Fruit fly (Drosophila melanogaster) whole organism, pupa: ENCODE data around the gene CG1542.
A peak's percentile ranks its signal among the peaks of the same experiment; 100 is the strongest.

Experiments
- CG10348 ChIP-seq: fragments of 200-800 bp; sonication (Bioruptor generic); IDR thresholded peaks from 2 replicates; pipeline ENCODE4 v1.3.6; 2022; ENCODE audit warnings: missing biosample characterization, missing genetic modification characterization
- CG12605 ChIP-seq: fragments of 200-800 bp; sonication (Bioruptor generic); IDR thresholded peaks from 2 replicates; pipeline ENCODE4 v1.3.6; 2022; ENCODE audit warnings: missing biosample characterization, missing genetic modification characterization
- CG13204 ChIP-seq: fragments of 200-800 bp; sonication (Bioruptor generic); optimal IDR thresholded peaks from 2 replicates; lab custom pipeline; 2018; ENCODE audit warnings: missing biosample characterization, mild to moderate bottlenecking, missing genetic modification characterization, moderate library complexity
- CG14655 ChIP-seq: fragments of 200-800 bp; sonication (Bioruptor generic); optimal IDR thresholded peaks from 3 replicates; lab custom pipeline; 2017; ENCODE audit warnings: mild to moderate bottlenecking, missing biosample characterization, missing genetic modification reagents, missing genetic modification characterization
- CG15710 ChIP-seq: fragments of 200-800 bp; sonication (Bioruptor generic); optimal IDR thresholded peaks from 2 replicates; lab custom pipeline; 2018; ENCODE audit warnings: missing biosample characterization, mild to moderate bottlenecking, missing genetic modification characterization, moderate library complexity
- CG32121 ChIP-seq: fragments of 200-800 bp; sonication (Bioruptor generic); IDR thresholded peaks from 2 replicates; pipeline ENCODE4 v1.3.6; 2022; ENCODE audit warnings: missing biosample characterization, missing genetic modification characterization
- CG8159 ChIP-seq: fragments of 200-800 bp; sonication (Bioruptor generic); optimal IDR thresholded peaks from 3 replicates; lab custom pipeline; 2018; ENCODE audit warnings: missing biosample characterization, mild to moderate bottlenecking, missing genetic modification characterization, moderate library complexity
- CG9948 ChIP-seq: fragments of 200-800 bp; sonication (Bioruptor generic); optimal IDR thresholded peaks from 2 replicates; lab custom pipeline; 2018; ENCODE audit warnings: missing biosample characterization, mild to moderate bottlenecking, missing genetic modification characterization, moderate library complexity
- EcR ChIP-seq: fragments of 200-800 bp; sonication (Bioruptor generic); optimal IDR thresholded peaks from 3 replicates; lab custom pipeline; 2019; ENCODE audit warnings: missing biosample characterization, missing genetic modification characterization, mild to moderate bottlenecking, moderate library complexity, missing genetic modification reagents
- Snoo ChIP-seq: fragments of 200-800 bp; sonication (Bioruptor generic); optimal IDR thresholded peaks from 3 replicates; lab custom pipeline; 2017; ENCODE audit warnings: missing biosample characterization, mild to moderate bottlenecking, missing genetic modification characterization, inconsistent platforms
- gl ChIP-seq: fragments of 200-800 bp; sonication (Bioruptor generic); optimal IDR thresholded peaks from 2 replicates; lab custom pipeline; 2018; ENCODE audit warnings: missing biosample characterization, mild to moderate bottlenecking, missing genetic modification characterization
- rn ChIP-seq: fragments of 200-800 bp; sonication (Bioruptor generic); IDR thresholded peaks from 2 replicates; pipeline ENCODE4 v1.3.6; 2022; ENCODE audit warnings: missing biosample characterization, missing genetic modification characterization

- TF ChIP-seq CG14655 (GFP tag; lab: Kevin White, UChicago): no peak
- no peak for TF ChIP-seq CG9948 (tag; lab: Kevin White, UChicago)
- peak; percentile 82 for TF ChIP-seq CG32121 (GFP tag; lab: Robert Waterston, UW)
- TF ChIP-seq CG15710 (tag; lab: Kevin White, UChicago): no peak
- peak; percentile 60 for TF ChIP-seq CG12605
- TF ChIP-seq CG8159 (tag; lab: Kevin White, UChicago): no peak
- no peak for TF ChIP-seq gl (tag; lab: Kevin White, UChicago)
- TF ChIP-seq CG10348 (GFP tag; lab: Robert Waterston, UW): no peak
- TF ChIP-seq rn (GFP tag; lab: Robert Waterston, UW): no peak
- TF ChIP-seq Snoo (tag; lab: Kevin White, UChicago): no peak
- no peak for TF ChIP-seq CG13204 (GFP tag; lab: Kevin White, UChicago)
- no peak for TF ChIP-seq EcR (GFP tag; lab: Kevin White, UChicago)
These were observed 38.0 kb downstream of the CG1542 start for dm6 chr3R:31251130-31251770.
